Worm (Caenorhabditis elegans) whole organism, midembryonic: ENCODE measurements around the gene arrd-14.
A peak's percentile ranks its signal among the peaks of the same experiment; 100 is the strongest.

Experiments used
- T22C8.4 ChIP-seq: fragments of 200-800 bp; sonication (Bioruptor generic); IDR thresholded peaks from 2 replicates; pipeline ENCODE4 v1.3.6; 2022; ENCODE audit warnings: missing genetic modification characterization, missing compliant biosample characterization
- cog-1 ChIP-seq: sonication (generic microtip); optimal IDR thresholded peaks from 2 replicates; lab custom pipeline; 2016; ENCODE audit warnings: missing genetic modification characterization, missing compliant biosample characterization
- flt-1 ChIP-seq: fragments of 200-800 bp; sonication (Bioruptor generic); IDR thresholded peaks from 2 replicates; pipeline ENCODE4 v1.3.6; 2022; ENCODE audit warnings: missing genetic modification characterization, missing compliant biosample characterization
- klf-2 ChIP-seq: fragments of 200-800 bp; sonication (Bioruptor generic); conservative IDR thresholded peaks from 2 replicates; pipeline ENCODE4 v1.3.6; 2022; ENCODE audit warnings: missing genetic modification reagents, missing genetic modification characterization, missing compliant biosample characterization
- med-1 ChIP-seq: sonication (generic microtip); optimal IDR thresholded peaks from 2 replicates; lab custom pipeline; 2017; ENCODE audit warnings: missing genetic modification characterization, mild to moderate bottlenecking, missing compliant biosample characterization, antibody characterized with exemption, missing genetic modification reagents; ENCODE audit not compliant: insufficient read depth
- ref-1 ChIP-seq: fragments of 200-800 bp; sonication (Bioruptor generic); conservative IDR thresholded peaks from 2 replicates; pipeline ENCODE4 v1.3.6; 2022; ENCODE audit warnings: missing genetic modification reagents, missing genetic modification characterization, missing compliant biosample characterization
- tab-1 ChIP-seq: fragments of 200-800 bp; sonication (Bioruptor generic); IDR thresholded peaks from 2 replicates; pipeline ENCODE4 v1.3.6; 2022; ENCODE audit warnings: missing genetic modification characterization, missing compliant biosample characterization
- ztf-23 ChIP-seq: fragments of 200-800 bp; sonication (Bioruptor generic); IDR thresholded peaks from 2 replicates; pipeline ENCODE4 v1.3.6; 2022; ENCODE audit warnings: missing genetic modification reagents, missing genetic modification characterization, missing compliant biosample characterization
- ztf-29 ChIP-seq: fragments of 200-800 bp; sonication (Bioruptor generic); IDR thresholded peaks from 2 replicates; pipeline ENCODE4 v1.3.6; 2022; ENCODE audit warnings: missing genetic modification reagents, missing genetic modification characterization, missing compliant biosample characterization

Gene arrd-14

ce11 chrII:13752016-13752415 is at the start of gene arrd-14:
TSS of gene arrd-14 (plus strand) at chrII:13752316.
- TF ChIP-seq ref-1 (GFP tag; lab: Robert Waterston, UW) = no peak
- TF ChIP-seq klf-2 (GFP tag; lab: Robert Waterston, UW) = no peak
- TF ChIP-seq med-1 = no peak
- TF ChIP-seq ztf-29 = no peak
- TF ChIP-seq cog-1 (tag; lab: Kevin White, UChicago) = no peak
- TF ChIP-seq ztf-23 = no peak
- no peak for TF ChIP-seq tab-1
- TF ChIP-seq T22C8.4 (GFP tag; lab: Robert Waterston, UW) = no peak
- TF ChIP-seq flt-1 (GFP tag; lab: Robert Waterston, UW) = no peak

ce11 chrII:13711493-13712055 is 40.5 kb upstream of the arrd-14 start:
- TF ChIP-seq cog-1 (tag; lab: Kevin White, UChicago) = no peak
- TF ChIP-seq klf-2 (GFP tag; lab: Robert Waterston, UW) = no peak
- no peak for TF ChIP-seq ztf-29
- no peak for TF ChIP-seq tab-1
- TF ChIP-seq flt-1 (GFP tag; lab: Robert Waterston, UW) = no peak
- TF ChIP-seq med-1 = no peak
- TF ChIP-seq T22C8.4 (GFP tag; lab: Robert Waterston, UW) = no peak
- no peak for TF ChIP-seq ztf-23
- no peak for TF ChIP-seq ref-1 (GFP tag; lab: Robert Waterston, UW)

- no peak for TF ChIP-seq ztf-23
- TF ChIP-seq cog-1 (tag; lab: Kevin White, UChicago) = no peak
- no peak for TF ChIP-seq ref-1 (GFP tag; lab: Robert Waterston, UW)
- no peak for TF ChIP-seq T22C8.4 (GFP tag; lab: Robert Waterston, UW)
- TF ChIP-seq ztf-29 = no peak
- TF ChIP-seq klf-2 (GFP tag; lab: Robert Waterston, UW) = no peak
- TF ChIP-seq med-1 = no peak
- TF ChIP-seq flt-1 (GFP tag; lab: Robert Waterston, UW) = no peak
- no peak for TF ChIP-seq tab-1
Measured at ce11 chrII:13713239-13713638, 38.9 kb upstream of the arrd-14 start.

- TF ChIP-seq T22C8.4 (GFP tag; lab: Robert Waterston, UW) (no peak), ref-1 (GFP tag; lab: Robert Waterston, UW) (no peak), flt-1 (GFP tag; lab: Robert Waterston, UW) (no peak), klf-2 (GFP tag; lab: Robert Waterston, UW) (no peak), ztf-29 (no peak; the same call in 1 of the 2 replicates)
Measured at ce11 chrII:13715333-13715732, 36.8 kb upstream of the arrd-14 start.

- TF ChIP-seq ztf-23 = no peak
- TF ChIP-seq cog-1 (tag; lab: Kevin White, UChicago) = no peak
- TF ChIP-seq T22C8.4 (GFP tag; lab: Robert Waterston, UW) = no peak
- TF ChIP-seq med-1 = no peak
- TF ChIP-seq ztf-29 = no peak
- TF ChIP-seq ref-1 (GFP tag; lab: Robert Waterston, UW) = no peak
- no peak for TF ChIP-seq flt-1 (GFP tag; lab: Robert Waterston, UW)
- TF ChIP-seq klf-2 (GFP tag; lab: Robert Waterston, UW) = no peak
- no peak for TF ChIP-seq tab-1
Measured at ce11 chrII:13715733-13716132, 36.4 kb upstream of the arrd-14 start, which contains the start of gene zipt-2.3. TSS of gene zipt-2.3 (minus strand) at chrII:13715879.

ce11 chrII:13717393-13718367 is 34.4 kb upstream of the arrd-14 start:
- no peak for TF ChIP-seq tab-1
- TF ChIP-seq T22C8.4 (GFP tag; lab: Robert Waterston, UW) = peak; percentile 29; the same call in 1 of the 2 replicates
- no peak for TF ChIP-seq med-1
- no peak for TF ChIP-seq klf-2 (GFP tag; lab: Robert Waterston, UW)

- no peak for TF ChIP-seq cog-1 (tag; lab: Kevin White, UChicago)
- TF ChIP-seq klf-2 (GFP tag; lab: Robert Waterston, UW) = no peak
- TF ChIP-seq tab-1 = no peak
- no peak for TF ChIP-seq ref-1 (GFP tag; lab: Robert Waterston, UW)
Measured at ce11 chrII:13720650-13721049, 31.5 kb upstream of the arrd-14 start.

ce11 chrII:13721218-13721617 is 30.9 kb upstream of the arrd-14 start, which contains the start of gene sre-46:
TSS of gene sre-46 (minus strand) at chrII:13721318.
- TF ChIP-seq med-1 (no peak), ref-1 (GFP tag; lab: Robert Waterston, UW) (no peak), ztf-29 (no peak), ztf-23 (no peak), klf-2 (GFP tag; lab: Robert Waterston, UW) (no peak), tab-1 (no peak), flt-1 (GFP tag; lab: Robert Waterston, UW) (no peak), cog-1 (tag; lab: Kevin White, UChicago) (no peak), T22C8.4 (GFP tag; lab: Robert Waterston, UW) (no peak)

- TF ChIP-seq cog-1 (tag; lab: Kevin White, UChicago) (no peak), T22C8.4 (GFP tag; lab: Robert Waterston, UW) (no peak), flt-1 (GFP tag; lab: Robert Waterston, UW) (no peak), klf-2 (GFP tag; lab: Robert Waterston, UW) (no peak), ztf-29 (no peak), ztf-23 (no peak), ref-1 (GFP tag; lab: Robert Waterston, UW) (no peak), tab-1 (no peak), med-1 (no peak)
Measured at ce11 chrII:13722763-13723162, 29.4 kb upstream of the arrd-14 start, which contains the start of gene Y54G9A.5. TSS of gene Y54G9A.5 (plus strand) at chrII:13723007.
